Worm (Caenorhabditis elegans) whole organism, L4 larva: ENCODE data around the gene aat-3.

Experiments
- D1046.2 ChIP-seq: fragments of 200-800 bp; sonication (Bioruptor generic); IDR thresholded peaks from 2 replicates; pipeline ENCODE4 v1.3.6; 2022; ENCODE audit warnings: missing genetic modification characterization, missing compliant biosample characterization
- F44E2.7 ChIP-seq: fragments of 200-800 bp; sonication (Bioruptor generic); IDR thresholded peaks from 2 replicates; pipeline ENCODE4 v2.1.2; 2022; ENCODE audit warnings: missing genetic modification characterization, missing compliant biosample characterization
- F49E8.2 ChIP-seq: sonication (generic microtip); optimal IDR thresholded peaks from 2 replicates; lab custom pipeline; 2016; ENCODE audit warnings: missing compliant biosample characterization, mild to moderate bottlenecking, missing genetic modification characterization, borderline replicate concordance
- ZK337.2 ChIP-seq: fragments of 200-800 bp; sonication (Bioruptor generic); IDR thresholded peaks from 2 replicates; pipeline ENCODE4 v1.3.6; 2022; ENCODE audit warnings: missing genetic modification reagents, missing genetic modification characterization, missing compliant biosample characterization
- ZK546.5 ChIP-seq, 2 experiments: sonication (generic microtip); optimal IDR thresholded peaks; 2 replicates each; lab custom pipeline; 2017; ENCODE audit warnings: missing biosample characterization in 2 of 2, missing genetic modification characterization in 2 of 2
- ama-1 ChIP-seq: fragments of 150-350 bp; optimal IDR thresholded peaks from 2 replicates; lab custom pipeline; 2014; ENCODE audit warnings: inconsistent platforms, mixed read lengths
- attf-4 ChIP-seq: sonication (generic microtip); optimal IDR thresholded peaks from 3 replicates; lab custom pipeline; 2017; ENCODE audit warnings: missing biosample characterization, missing genetic modification characterization
- ceh-32 ChIP-seq: sonication (generic microtip); optimal IDR thresholded peaks from 2 replicates; lab custom pipeline; 2016; ENCODE audit warnings: mild to moderate bottlenecking, missing genetic modification characterization, missing compliant biosample characterization; ENCODE audit not compliant: poor library complexity
- ceh-82 ChIP-seq: sonication (generic microtip); optimal IDR thresholded peaks from 2 replicates; lab custom pipeline; 2017; ENCODE audit warnings: missing biosample characterization, missing genetic modification characterization
- ces-1 ChIP-seq: fragments of 150-350 bp; sonication (generic microtip); optimal IDR thresholded peaks from 4 replicates; lab custom pipeline; 2014; ENCODE audit warnings: missing biosample characterization, missing genetic modification reagents, missing genetic modification characterization
- cey-2 ChIP-seq: sonication (generic microtip); optimal IDR thresholded peaks from 3 replicates; lab custom pipeline; 2017; ENCODE audit warnings: missing genetic modification characterization, mild to moderate bottlenecking, missing compliant biosample characterization, antibody characterized with exemption, borderline replicate concordance; ENCODE audit not compliant: insufficient read depth
- ctbp-1 ChIP-seq: fragments of 200-800 bp; sonication (Bioruptor generic); IDR thresholded peaks from 2 replicates; pipeline ENCODE4 v1.3.6; 2022; ENCODE audit warnings: missing genetic modification reagents, missing genetic modification characterization, missing compliant biosample characterization
- dmd-6 ChIP-seq: fragments of 200-800 bp; sonication (Bioruptor generic); IDR thresholded peaks from 2 replicates; pipeline ENCODE4 v1.3.6; 2022; ENCODE audit warnings: missing genetic modification reagents, missing genetic modification characterization, missing compliant biosample characterization
- dmd-8 ChIP-seq: fragments of 200-800 bp; sonication (Bioruptor generic); IDR thresholded peaks from 2 replicates; pipeline ENCODE4 v1.3.6; 2022; ENCODE audit warnings: missing genetic modification characterization, missing compliant biosample characterization
- duxl-1 ChIP-seq: sonication (generic microtip); optimal IDR thresholded peaks from 2 replicates; lab custom pipeline; 2016; ENCODE audit warnings: mild to moderate bottlenecking, missing genetic modification characterization, moderate library complexity, missing compliant biosample characterization; ENCODE audit not compliant: poor library complexity
- dve-1 ChIP-seq: sonication (generic microtip); optimal IDR thresholded peaks from 2 replicates; lab custom pipeline; 2017; ENCODE audit warnings: antibody characterized with exemption, mild to moderate bottlenecking, missing genetic modification characterization, missing compliant biosample characterization; ENCODE audit not compliant: insufficient read depth
- egl-27 ChIP-seq: sonication (generic microtip); optimal IDR thresholded peaks from 3 replicates; lab custom pipeline; 2017; ENCODE audit warnings: missing biosample characterization, missing genetic modification reagents, missing genetic modification characterization
- hif-1 ChIP-seq, 2 experiments: sonication (generic microtip); optimal IDR thresholded peaks; 2 replicates each; lab custom pipeline; 2016 to 2017; ENCODE audit warnings: missing compliant biosample characterization in 2 of 2, missing genetic modification characterization in 2 of 2, missing genetic modification reagents in 2 of 2, missing genotype in 2 of 2, mild to moderate bottlenecking in 1 of 2
- hlh-11 ChIP-seq: fragments of 200-800 bp; sonication (Bioruptor generic); optimal IDR thresholded peaks from 2 replicates; lab custom pipeline; 2018; ENCODE audit warnings: mild to moderate bottlenecking, missing genetic modification characterization, missing compliant biosample characterization
- hlh-30 ChIP-seq: sonication (generic microtip); optimal IDR thresholded peaks from 2 replicates; lab custom pipeline; 2017; ENCODE audit warnings: antibody characterized with exemption, mild to moderate bottlenecking, missing genetic modification characterization, missing compliant biosample characterization; ENCODE audit not compliant: insufficient read depth
- hmg-1.1 ChIP-seq: fragments of 200-800 bp; sonication (Bioruptor generic); IDR thresholded peaks from 2 replicates; pipeline ENCODE4 v1.3.6; 2022; ENCODE audit warnings: missing genetic modification reagents, missing genetic modification characterization, missing compliant biosample characterization
- lim-7 ChIP-seq: fragments of 200-800 bp; sonication (Bioruptor generic); IDR thresholded peaks from 2 replicates; pipeline ENCODE4 v1.3.6; 2022; ENCODE audit warnings: missing genetic modification characterization, missing compliant biosample characterization
- lin-13 ChIP-seq: fragments of 150-350 bp; optimal IDR thresholded peaks from 2 replicates; lab custom pipeline; 2014; ENCODE audit warnings: missing biosample characterization, missing genetic modification reagents, missing genetic modification characterization
- lin-15B ChIP-seq: fragments of 150-350 bp; sonication (generic microtip); optimal IDR thresholded peaks from 3 replicates; lab custom pipeline; 2014; ENCODE audit warnings: missing biosample characterization, missing genetic modification characterization
- lsy-2 ChIP-seq, 2 experiments: fragments of 150-350 bp in 1 of 2; sonication (generic microtip) in 1 of 2; optimal IDR thresholded peaks; 2 replicates each; lab custom pipeline; 2014 to 2017; ENCODE audit warnings: missing biosample characterization in 2 of 2, missing genetic modification characterization in 2 of 2
- madf-5 ChIP-seq, 2 experiments: fragments of 200-800 bp; sonication (Bioruptor generic); IDR thresholded peaks; 2 replicates each; pipeline ENCODE4 v1.3.6; 2022; ENCODE audit warnings: missing compliant biosample characterization in 2 of 2, missing genetic modification characterization in 2 of 2
- mdt-29 ChIP-seq: fragments of 200-800 bp; sonication (Bioruptor generic); IDR thresholded peaks from 2 replicates; pipeline ENCODE4 v1.3.6; 2022; ENCODE audit warnings: missing genetic modification reagents, missing genetic modification characterization, missing compliant biosample characterization
- mep-1 ChIP-seq: fragments of 150-350 bp; sonication (generic microtip); optimal IDR thresholded peaks from 3 replicates; lab custom pipeline; 2014; ENCODE audit warnings: missing biosample characterization, missing genetic modification characterization
- mes-2 ChIP-seq: sonication (generic microtip); optimal IDR thresholded peaks from 2 replicates; lab custom pipeline; 2016; ENCODE audit warnings: missing genotype, mild to moderate bottlenecking, missing genetic modification characterization, missing compliant biosample characterization; ENCODE audit not compliant: poor library complexity, severe bottlenecking
- mxl-2 ChIP-seq: fragments of 200-800 bp; sonication (Bioruptor generic); conservative IDR thresholded peaks from 2 replicates; pipeline ENCODE4 v1.3.6; 2022; ENCODE audit warnings: missing genetic modification reagents, missing genetic modification characterization, missing compliant biosample characterization
- nhr-237 ChIP-seq: sonication (generic microtip); optimal IDR thresholded peaks from 2 replicates; lab custom pipeline; 2017; ENCODE audit warnings: missing biosample characterization, missing genetic modification characterization
- nhr-28 ChIP-seq: fragments of 150-350 bp; optimal IDR thresholded peaks from 2 replicates; lab custom pipeline; 2014; ENCODE audit warnings: missing biosample characterization, missing genetic modification characterization
- nhr-41 ChIP-seq: fragments of 200-800 bp; sonication (Bioruptor generic); IDR thresholded peaks from 2 replicates; pipeline ENCODE4 v1.3.6; 2022; ENCODE audit warnings: missing genetic modification reagents, missing genetic modification characterization, missing compliant biosample characterization
- nhr-6 ChIP-seq: fragments of 150-350 bp; optimal IDR thresholded peaks from 2 replicates; lab custom pipeline; 2014; ENCODE audit warnings: missing biosample characterization, missing genetic modification characterization
- nhr-77 ChIP-seq: fragments of 150-350 bp; optimal IDR thresholded peaks from 2 replicates; lab custom pipeline; 2014; ENCODE audit warnings: missing biosample characterization, missing genetic modification characterization
- pha-4 ChIP-seq, 2 experiments: fragments of 150-350 bp in 1 of 2; fragments of 200-800 bp in 1 of 2; sonication (Bioruptor generic) in 1 of 2; IDR thresholded peaks in 1 of 2; optimal IDR thresholded peaks in 1 of 2; 2 replicates each; pipeline versions ENCODE4 v1.3.6 to Lab custom; 2014 to 2022; ENCODE audit warnings: missing genetic modification characterization in 2 of 2, missing genetic modification reagents in 2 of 2, missing biosample characterization in 1 of 2, missing compliant biosample characterization in 1 of 2
- php-3 ChIP-seq: fragments of 200-800 bp; sonication (Bioruptor generic); IDR thresholded peaks from 2 replicates; pipeline ENCODE4 v1.3.6; 2022; ENCODE audit warnings: missing genetic modification reagents, missing genetic modification characterization, missing compliant biosample characterization
- pqm-1 ChIP-seq: sonication (generic microtip); optimal IDR thresholded peaks from 2 replicates; lab custom pipeline; 2017; ENCODE audit warnings: missing biosample characterization, missing genetic modification characterization
- rbr-2 ChIP-seq: sonication (generic microtip); optimal IDR thresholded peaks from 2 replicates; lab custom pipeline; 2016; ENCODE audit warnings: missing genotype, missing genetic modification characterization, missing compliant biosample characterization
- sdz-12 ChIP-seq: fragments of 200-800 bp; sonication (Bioruptor generic); optimal IDR thresholded peaks from 2 replicates; lab custom pipeline; 2018; ENCODE audit warnings: mild to moderate bottlenecking, missing genetic modification characterization, missing compliant biosample characterization
- skn-1 ChIP-seq: fragments of 150-350 bp; optimal IDR thresholded peaks from 2 replicates; lab custom pipeline; 2014; ENCODE audit warnings: missing biosample characterization, missing genetic modification characterization
- snpc-1.2 ChIP-seq: fragments of 200-800 bp; sonication (Bioruptor generic); IDR thresholded peaks from 2 replicates; pipeline ENCODE4 v1.3.6; 2022; ENCODE audit warnings: missing genetic modification reagents, missing genetic modification characterization, missing compliant biosample characterization
- spr-3 ChIP-seq: fragments of 200-800 bp; sonication (Bioruptor generic); optimal IDR thresholded peaks from 2 replicates; lab custom pipeline; 2018; ENCODE audit warnings: mild to moderate bottlenecking, missing genetic modification characterization, missing compliant biosample characterization
- tag-97 ChIP-seq: fragments of 200-800 bp; sonication (Bioruptor generic); IDR thresholded peaks from 2 replicates; pipeline ENCODE4 v1.3.6; 2022; ENCODE audit warnings: missing genetic modification characterization, missing compliant biosample characterization
- tra-1 ChIP-seq: fragments of 200-800 bp; sonication (Bioruptor generic); IDR thresholded peaks from 2 replicates; pipeline ENCODE4 v1.3.6; 2022; ENCODE audit warnings: missing genetic modification reagents, missing genetic modification characterization, missing compliant biosample characterization
- unc-39 ChIP-seq: sonication (generic microtip); optimal IDR thresholded peaks from 2 replicates; lab custom pipeline; 2017; ENCODE audit warnings: missing biosample characterization, missing genetic modification characterization
- unc-62 ChIP-seq, 3 experiments: fragments of 150-350 bp in 1 of 3; sonication (generic microtip); optimal IDR thresholded peaks in 2 of 3; peaks in 1 of 3; 1 replicate in 1 of 3; 2 replicates in 2 of 3; lab custom pipeline; 2014 to 2017; ENCODE audit warnings: missing biosample characterization in 3 of 3, missing genetic modification characterization in 3 of 3, missing genetic modification reagents in 3 of 3, missing genotype in 1 of 3
- zag-1 ChIP-seq: fragments of 150-350 bp; optimal IDR thresholded peaks from 2 replicates; lab custom pipeline; 2014; ENCODE audit warnings: missing biosample characterization, missing genetic modification characterization
- zfp-2 ChIP-seq: sonication (generic microtip); optimal IDR thresholded peaks from 2 replicates; lab custom pipeline; 2016; ENCODE audit warnings: mild to moderate bottlenecking, missing genetic modification characterization, missing compliant biosample characterization

The aat-3 gene

DNA sequence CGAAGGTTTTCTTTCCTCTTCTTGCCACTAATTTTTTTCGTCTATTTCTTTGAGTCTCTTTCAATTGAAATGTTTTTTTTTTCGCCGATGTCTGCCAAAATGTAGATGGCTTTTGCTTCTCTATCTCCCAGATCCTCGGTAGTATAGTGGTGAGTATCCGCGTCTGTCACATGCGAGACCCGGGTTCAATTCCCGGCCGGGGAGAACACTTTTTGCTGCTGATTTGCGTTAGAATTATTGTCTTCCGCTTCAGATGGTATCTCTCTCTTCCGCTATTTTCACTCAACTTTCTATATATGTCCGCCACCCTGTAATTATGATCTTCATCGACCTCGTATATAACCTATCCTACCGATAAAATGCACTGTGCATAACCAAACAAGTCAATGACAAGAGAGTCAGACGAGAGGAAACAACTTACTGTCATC lies 1.4 kb downstream of the aat-3 start (continued):
- TF ChIP-seq nhr-6 (tag; lab: Kevin White, UChicago) (no peak), hlh-30 (tag; lab: Kevin White, UChicago) (peak; percentile 94), duxl-1 (peak; percentile 52), tag-97 (no peak), ceh-32 (tag; lab: Kevin White, UChicago) (no peak), nhr-77 (tag; lab: Kevin White, UChicago) (peak; percentile 16), egl-27 (tag; lab: Kevin White, UChicago) (no peak), madf-5 (GFP tag; IDR thresholded peaks at IDR 0.05; lab: Robert Waterston, UW) (peak; percentile 37 to 86; a peak in 1 of 4 replicates), F49E8.2 (tag; lab: Kevin White, UChicago) (peak; percentile 72), dmd-6 (peak; percentile 60), cey-2 (no peak), D1046.2 (GFP tag; lab: Robert Waterston, UW) (peak; percentile 73; the same call in 1 of the 2 replicates), hlh-11 (tag; lab: Kevin White, UChicago) (peak; percentile 69), php-3 (GFP tag; lab: Robert Waterston, UW) (no peak; the same call in 1 of the 2 replicates), unc-39 (tag; lab: Kevin White, UChicago) (no peak), snpc-1.2 (GFP tag; lab: Robert Waterston, UW) (peak; percentile 83), spr-3 (GFP tag; lab: Kevin White, UChicago) (peak; percentile 43), nhr-41 (GFP tag; lab: Robert Waterston, UW) (peak; percentile 93), ama-1 (lab: Kevin White, UChicago) (no peak), F44E2.7 (GFP tag; lab: Robert Waterston, UW) (0 out of 2 replicates have a peak, but pooled peaks have one; percentile 65), ctbp-1 (GFP tag; lab: Robert Waterston, UW) (peak; percentile 77), attf-4 (no peak), pqm-1 (tag; lab: Kevin White, UChicago) (no peak), dmd-8 (peak; percentile 70), zag-1 (tag; lab: Kevin White, UChicago) (no peak), mdt-29 (GFP tag; lab: Robert Waterston, UW) (no peak), skn-1 (no peak), nhr-237 (tag; lab: Kevin White, UChicago) (no peak), zfp-2 (peak; percentile 5), dve-1 (tag; lab: Kevin White, UChicago) (peak; percentile 57), ZK337.2 (GFP tag; lab: Robert Waterston, UW) (peak; percentile 81), lin-15B (tag; lab: Kevin White, UChicago) (no peak), ces-1 (no peak), lin-13 (GFP tag; lab: Kevin White, UChicago) (peak; percentile 53), rbr-2 (tag; lab: Kevin White, UChicago) (peak; percentile 84), unc-62 (GFP tag; optimal IDR thresholded peaks at IDR 0.05 in 1 of 2; lab: Kevin White, UChicago) (peak in 1 of 2 experiments; percentile 95), unc-62 (tag; optimal IDR thresholded peaks at IDR 0.05; lab: Kevin White, UChicago) (no peak), mxl-2 (GFP tag; lab: Robert Waterston, UW) (no peak), hmg-1.1 (GFP tag; lab: Robert Waterston, UW) (peak; percentile 92), mes-2 (tag; lab: Kevin White, UChicago) (peak; percentile 75), tra-1 (GFP tag; lab: Robert Waterston, UW) (peak; percentile 80), lim-7 (GFP tag; lab: Robert Waterston, UW) (peak; percentile 92), nhr-28 (tag; lab: Kevin White, UChicago) (peak; percentile 65), lsy-2 (tag; optimal IDR thresholded peaks at IDR 0.05; lab: Kevin White, UChicago) (peak in 1 of 2 experiments; percentile 66), ZK546.5 (tag; optimal IDR thresholded peaks at IDR 0.05; lab: Kevin White, UChicago) (no peak), mep-1 (tag; lab: Kevin White, UChicago) (peak; percentile 85), hif-1 (tag; optimal IDR thresholded peaks at IDR 0.05; lab: Kevin White, UChicago) (peak in 1 of 2 experiments; percentile 45), ceh-82 (tag; lab: Kevin White, UChicago) (no peak), pha-4 (GFP tag; IDR thresholded peaks at IDR 0.05; lab: Robert Waterston, UW) (peak; percentile 83), pha-4 (tag; optimal IDR thresholded peaks at IDR 0.05; lab: Kevin White, UChicago) (no peak), sdz-12 (GFP tag; lab: Kevin White, UChicago) (peak; percentile 75)
